Worm (Caenorhabditis elegans): Measurements from ENCODE around the gene klf-2.

The klf-2 gene

DNA sequence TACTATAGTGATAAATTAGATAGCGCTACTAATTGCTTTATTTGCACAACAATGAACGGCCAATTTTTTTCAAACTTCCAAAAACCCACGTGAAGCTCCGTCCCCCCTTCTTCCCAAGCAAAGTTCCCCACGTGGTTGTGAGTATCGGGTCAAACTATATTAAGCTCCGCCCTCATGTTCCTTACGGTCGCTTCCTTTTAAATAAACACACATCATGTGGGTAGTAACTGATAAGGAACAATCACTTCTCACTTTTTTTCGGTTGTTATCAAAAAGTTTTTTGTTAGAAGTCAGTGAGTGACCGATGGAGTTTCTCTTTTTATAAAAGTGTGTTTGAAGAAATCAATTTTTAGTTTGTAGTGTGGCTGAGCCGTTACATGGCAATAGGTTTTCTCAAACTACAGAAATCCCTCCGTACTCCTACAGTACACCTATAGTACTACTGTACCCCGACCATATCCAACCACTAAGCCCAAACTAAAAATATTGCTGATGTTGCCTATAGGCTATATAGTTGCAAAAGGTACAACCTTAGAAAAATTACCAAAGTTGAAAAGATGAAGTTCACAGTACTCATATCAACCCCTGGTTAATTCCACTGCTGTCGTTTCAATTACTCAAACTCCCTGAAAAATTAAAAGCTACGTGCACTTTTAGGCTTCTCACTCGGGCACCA lies 27.0 kb downstream of the klf-2 start (continued):
- peak; percentile 58 for TF ChIP-seq F22D6.2 (tag; optimal IDR thresholded peaks at IDR 0.05)

DNA sequence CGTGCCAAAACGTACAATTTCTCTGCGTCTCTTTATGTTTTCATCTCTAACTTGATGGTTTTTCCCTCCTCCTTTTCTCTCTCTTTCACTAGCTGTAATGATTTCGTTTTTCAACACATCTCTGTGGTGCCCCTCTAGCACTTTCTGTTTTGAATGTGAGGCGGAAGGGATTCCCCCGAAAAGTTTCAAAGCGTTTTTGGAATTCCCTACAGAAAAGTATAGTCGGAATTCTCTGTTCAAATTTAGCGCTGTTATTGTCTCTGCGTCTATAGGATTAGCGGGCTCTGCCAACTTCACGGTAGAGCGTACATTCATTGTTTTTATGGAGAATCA lies 27.5 kb downstream of the klf-2 start:
- TF ChIP-seq zfh-2 (GFP tag; conservative IDR thresholded peaks at IDR 0.05) (0 out of 2 replicates have a peak, but pooled peaks have one; percentile 8), ekl-4 (GFP tag; IDR thresholded peaks at IDR 0.05) (no peak), die-1 (tag; optimal IDR thresholded peaks at IDR 0.05) (no peak), attf-3 (GFP tag; conservative IDR thresholded peaks at IDR 0.05) (no peak), tbp1 (GFP tag; optimal IDR thresholded peaks at IDR 0.05) (no peak), madf-3 (GFP tag; IDR thresholded peaks at IDR 0.05) (no peak), attf-5 (GFP tag; optimal IDR thresholded peaks at IDR 0.05) (peak; percentile 13), K11D2.4 (GFP tag; IDR thresholded peaks at IDR 0.05) (0 out of 2 replicates have a peak, but pooled peaks have one; percentile 21), egrh-3 (GFP tag; IDR thresholded peaks at IDR 0.05) (no peak), egl-44 (GFP tag; IDR thresholded peaks at IDR 0.05) (no peak), ama-1 (optimal IDR thresholded peaks at IDR 0.05) (peak; percentile 46), ama-1 (GFP tag; optimal IDR thresholded peaks at IDR 0.05) (no peak), nfya-2 (GFP tag; IDR thresholded peaks at IDR 0.05) (no peak), hlh-12 (tag; optimal IDR thresholded peaks at IDR 0.05) (no peak), K12H6.12 (tag; optimal IDR thresholded peaks at IDR 0.05) (peak; percentile 26), Y67H2A.10 (GFP tag; conservative IDR thresholded peaks at IDR 0.05) (no peak), lag-1 (GFP tag; IDR thresholded peaks at IDR 0.05) (no peak), B0019.2 (GFP tag; conservative IDR thresholded peaks at IDR 0.05) (no peak), cebp-1 (GFP tag; IDR thresholded peaks at IDR 0.05) (0 out of 2 replicates have a peak, but pooled peaks have one; percentile 21), cebp-1 (tag; optimal IDR thresholded peaks at IDR 0.05) (peak; percentile 52), madf-8 (GFP tag; conservative IDR thresholded peaks at IDR 0.05) (no peak), C17E4.6 (GFP tag; IDR thresholded peaks at IDR 0.05) (no peak), unc-62 (GFP tag; optimal IDR thresholded peaks at IDR 0.05) (no peak), mes-4 (tag; optimal IDR thresholded peaks at IDR 0.05) (no peak), sdz-38 (tag; optimal IDR thresholded peaks at IDR 0.05) (no peak), lsy-27 (tag; optimal IDR thresholded peaks at IDR 0.05; ENCODE audit: borderline replicate concordance, insufficient read depth) (no peak), ztf-6 (GFP tag; IDR thresholded peaks at IDR 0.05) (no peak), F23B12.7 (tag; optimal IDR thresholded peaks at IDR 0.05; ENCODE audit: insufficient read depth) (no peak), pha-4 (tag; optimal IDR thresholded peaks at IDR 0.05) (no peak)

DNA sequence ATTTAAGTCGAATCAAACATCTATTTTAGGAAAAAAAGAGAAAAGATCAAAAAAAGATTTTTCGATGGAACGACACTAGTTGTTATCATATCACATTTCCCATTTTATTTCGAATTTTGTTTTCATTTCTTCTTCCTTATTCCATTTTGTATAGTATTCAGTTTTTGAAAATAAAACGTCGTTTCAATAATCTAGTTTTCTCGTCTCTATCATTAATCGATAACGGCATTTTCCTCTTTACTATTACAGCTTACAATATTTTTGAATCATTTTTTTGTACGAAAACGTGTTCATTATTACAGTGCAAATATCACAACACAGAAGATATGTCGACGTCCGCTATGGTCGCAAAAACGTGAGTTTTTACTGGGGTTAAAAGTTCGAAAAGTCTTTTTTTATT lies 28.1 kb downstream of the klf-2 start, which contains the start of gene Y44A6C.1:
Y44A6C.1 (plus strand) TSS at position 301 of the 400 bp plus-strand sequence.
- no peak for TF ChIP-seq mcd-1 (GFP tag; IDR thresholded peaks at IDR 0.05)
- no peak for TF ChIP-seq ceh-100 (GFP tag; IDR thresholded peaks at IDR 0.05)
- no peak for TF ChIP-seq nhr-179 (tag; optimal IDR thresholded peaks at IDR 0.05)
- TF ChIP-seq dpl-1 (GFP tag; optimal IDR thresholded peaks at IDR 0.05), result no peak
- TF ChIP-seq Y95B8A.8 (GFP tag; IDR thresholded peaks at IDR 0.05), result no peak
- no peak for TF ChIP-seq tbp1 (GFP tag; optimal IDR thresholded peaks at IDR 0.05)
- no peak for TF ChIP-seq Y53F4B.3 (GFP tag; IDR thresholded peaks at IDR 0.05)
- no peak for TF ChIP-seq ZK185.1 (tag; optimal IDR thresholded peaks at IDR 0.05; ENCODE audit: poor library complexity, severe bottlenecking)
- TF ChIP-seq dox-1 (GFP tag; IDR thresholded peaks at IDR 0.05), result no peak
- TF ChIP-seq C17E4.6 (GFP tag; IDR thresholded peaks at IDR 0.05), result no peak
- TF ChIP-seq hsf-1 (GFP tag; IDR thresholded peaks at IDR 0.05), result no peak
- TF ChIP-seq ceh-58 (GFP tag; IDR thresholded peaks at IDR 0.05), result no peak
- TF ChIP-seq B0336.3 (GFP tag; IDR thresholded peaks at IDR 0.05), result no peak
- TF ChIP-seq ztf-6 (GFP tag; IDR thresholded peaks at IDR 0.05), result no peak
- TF ChIP-seq pbrm-1 (GFP tag; IDR thresholded peaks at IDR 0.05), result no peak
- TF ChIP-seq mel-28 (tag; optimal IDR thresholded peaks at IDR 0.05; ENCODE audit: borderline replicate concordance), result no peak
- no peak for TF ChIP-seq lag-1 (GFP tag; IDR thresholded peaks at IDR 0.05)
- no peak for TF ChIP-seq him-1 (tag; optimal IDR thresholded peaks at IDR 0.05)
- TF ChIP-seq ztf-25 (GFP tag; IDR thresholded peaks at IDR 0.05), result no peak
- no peak for TF ChIP-seq K12H6.12 (tag; optimal IDR thresholded peaks at IDR 0.05)
